Fruit fly (Drosophila melanogaster): ENCODE data around the gene primo-2.

primo-2 gene

DNA sequence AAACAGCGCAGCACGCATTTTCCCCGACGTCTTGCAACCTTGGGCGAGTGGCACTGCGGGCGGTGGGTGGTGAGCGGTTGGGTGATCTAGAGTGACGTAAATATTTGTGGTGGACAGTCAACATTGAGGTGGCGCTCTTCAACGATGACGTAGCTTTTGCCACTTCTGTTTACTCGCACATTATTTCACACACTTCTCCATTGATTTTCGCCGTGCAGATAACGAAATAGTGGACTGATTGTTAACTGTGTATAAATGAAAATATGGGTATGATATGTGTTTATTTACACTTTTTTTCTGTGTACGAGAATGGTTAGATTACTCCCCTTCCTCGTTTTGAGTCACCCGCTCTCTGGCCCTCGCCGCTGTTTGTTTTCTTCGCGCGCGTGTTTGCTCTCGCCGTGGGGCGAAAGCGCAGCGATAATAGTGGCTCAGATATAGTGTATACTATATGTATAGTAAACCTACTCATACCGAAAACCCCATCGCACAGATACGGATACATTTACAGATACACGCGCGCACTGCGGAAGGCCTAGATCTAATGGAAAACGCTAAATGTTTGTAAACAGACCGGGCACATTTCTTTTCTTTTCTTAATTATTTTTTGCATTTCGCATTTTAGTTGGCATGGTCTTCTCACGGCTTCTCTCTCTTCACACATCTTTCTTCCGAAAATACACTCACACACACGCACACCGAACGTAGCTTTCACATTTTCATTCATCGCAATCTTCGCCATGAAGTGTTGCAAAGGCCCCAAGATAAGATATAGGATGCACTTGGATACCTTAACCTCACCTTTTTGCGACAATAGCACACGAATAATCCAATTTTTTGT is 25.0 kb downstream of the primo-2 start, which contains the start of gene omd (continued):
- no peak for TF ChIP-seq hb (GFP tag; IDR thresholded peaks at IDR 0.05; ENCODE audit: partially characterized antibody)
- TF ChIP-seq CG2120 (GFP tag; optimal IDR thresholded peaks at IDR 0.05) = peak; percentile 53
- peak; percentile 41 for TF ChIP-seq CG3163 (GFP tag; optimal IDR thresholded peaks at IDR 0.05)
- no peak for TF ChIP-seq Hr78 (GFP tag; optimal IDR thresholded peaks at IDR 0.05)
- peak; percentile 9 for TF ChIP-seq HmgD (GFP tag; optimal IDR thresholded peaks at IDR 0.05)
- TF ChIP-seq fd102C (GFP tag; optimal IDR thresholded peaks at IDR 0.05) = peak; percentile 41
- TF ChIP-seq CG14965 (GFP tag; optimal IDR thresholded peaks at IDR 0.05; ENCODE audit: borderline replicate concordance) = peak; percentile 52
- 0 out of 3 replicates have a peak, but pooled peaks have one; percentile 12 for TF ChIP-seq ase (GFP tag; IDR thresholded peaks at IDR 0.05)
- peak; percentile 87 for TF ChIP-seq lab (GFP tag; optimal IDR thresholded peaks at IDR 0.05)
- TF ChIP-seq fru (optimal IDR thresholded peaks at IDR 0.05) = no peak
- no peak for TF ChIP-seq D19A (tag; optimal IDR thresholded peaks at IDR 0.05)
- TF ChIP-seq BtbVII (GFP tag; optimal IDR thresholded peaks at IDR 0.05) = peak; percentile 95
- no peak for TF ChIP-seq unc-4 (GFP tag; IDR thresholded peaks at IDR 0.05; ENCODE audit: partially characterized antibody)
- peak; percentile 16 for TF ChIP-seq Sry-δ (GFP tag; optimal IDR thresholded peaks at IDR 0.05)
- TF ChIP-seq CG7839 (tag; optimal IDR thresholded peaks at IDR 0.05) = no peak
- TF ChIP-seq Dfd (GFP tag; optimal IDR thresholded peaks at IDR 0.05) = no peak
- peak; percentile 33 for TF ChIP-seq pho (GFP tag; optimal IDR thresholded peaks at IDR 0.05)
- no peak for TF ChIP-seq Tbp (GFP tag; optimal IDR thresholded peaks at IDR 0.05)
- peak; percentile 39 for TF ChIP-seq p53 (GFP tag; optimal IDR thresholded peaks at IDR 0.05)
- peak; percentile 64 for TF ChIP-seq Hsf (GFP tag; optimal IDR thresholded peaks at IDR 0.05)
- no peak for TF ChIP-seq abd-A (tag; optimal IDR thresholded peaks at IDR 0.05)
- TF ChIP-seq Ada2b (GFP tag; IDR thresholded peaks at IDR 0.05) = peak; percentile 27; the same call in 1 of the 2 replicates
- peak; percentile 29; the same call in 2 of the 3 replicates for TF ChIP-seq croc (GFP tag; conservative IDR thresholded peaks at IDR 0.05)
- TF ChIP-seq ATbp (GFP tag; optimal IDR thresholded peaks at IDR 0.05) = peak; percentile 89
- no peak for TF ChIP-seq zen (tag; optimal IDR thresholded peaks at IDR 0.05)
- no peak for TF ChIP-seq CG15073 (GFP tag; optimal IDR thresholded peaks at IDR 0.05)
- TF ChIP-seq CG42726 (GFP tag; IDR thresholded peaks at IDR 0.05; ENCODE audit: partially characterized antibody) = no peak
- TF ChIP-seq Bteb2 (GFP tag; optimal IDR thresholded peaks at IDR 0.05) = peak; percentile 42
- TF ChIP-seq seq (GFP tag; IDR thresholded peaks at IDR 0.05) = peak; percentile 51
- peak; percentile 63 for TF ChIP-seq CG2875 (GFP tag; optimal IDR thresholded peaks at IDR 0.05)
- TF ChIP-seq Bdp1 (GFP tag; optimal IDR thresholded peaks at IDR 0.05) = peak; percentile 14
- peak; percentile 45; the same call in 1 of the 2 replicates for TF ChIP-seq Ptx1 (GFP tag; IDR thresholded peaks at IDR 0.05)
- no peak for TF ChIP-seq vnd (GFP tag; IDR thresholded peaks at IDR 0.05; ENCODE audit: partially characterized antibody)
- no peak for TF ChIP-seq Blimp-1 (GFP tag; optimal IDR thresholded peaks at IDR 0.05)
- 0 out of 2 replicates have a peak, but pooled peaks have one; percentile 15 for TF ChIP-seq CG3847 (GFP tag; IDR thresholded peaks at IDR 0.05)
- peak; percentile 48; the same call in 1 of the 3 replicates for TF ChIP-seq CG34422 (GFP tag; IDR thresholded peaks at IDR 0.05)
- TF ChIP-seq Meics (GFP tag; optimal IDR thresholded peaks at IDR 0.05) = peak; percentile 66
- TF ChIP-seq org-1 (GFP tag; optimal IDR thresholded peaks at IDR 0.05) = peak; percentile 70
- no peak for TF ChIP-seq CG7963 (GFP tag; IDR thresholded peaks at IDR 0.05; ENCODE audit: partially characterized antibody)
- TF ChIP-seq CG4854 (GFP tag; optimal IDR thresholded peaks at IDR 0.05) = peak; percentile 38
- TF ChIP-seq CG32532 (GFP tag; IDR thresholded peaks at IDR 0.05) = peak; percentile 43
- no peak for TF ChIP-seq dan (GFP tag; IDR thresholded peaks at IDR 0.05)
- TF ChIP-seq slbo (GFP tag; IDR thresholded peaks at IDR 0.05) = peak; percentile 56
- peak; percentile 2 for TF ChIP-seq CG10267 (tag; optimal IDR thresholded peaks at IDR 0.05)
- no peak for TF ChIP-seq aop (GFP tag; IDR thresholded peaks at IDR 0.05)
- peak; percentile 37 for TF ChIP-seq CG8089 (GFP tag; optimal IDR thresholded peaks at IDR 0.05)
- no peak for TF ChIP-seq CG7745 (tag; optimal IDR thresholded peaks at IDR 0.05)
- no peak for TF ChIP-seq CG11504 (tag; optimal IDR thresholded peaks at IDR 0.05)

Data from whole organism, embryonic.